Fruit fly (Drosophila melanogaster) whole organism, embryonic: ENCODE measurements around the gene ac.

Experiments
- Atf6 ChIP-seq: fragments of 200-800 bp; sonication (Bioruptor generic); IDR thresholded peaks from 2 replicates; pipeline ENCODE4 v1.3.6; 2022; ENCODE audit warnings: missing biosample characterization, missing genetic modification characterization
- Bteb2 ChIP-seq: fragments of 200-800 bp; sonication (Bioruptor generic); optimal IDR thresholded peaks from 2 replicates; lab custom pipeline; 2016; ENCODE audit warnings: missing biosample characterization, missing genetic modification characterization
- CG11695 ChIP-seq: fragments of 200-800 bp; sonication (Bioruptor generic); IDR thresholded peaks from 3 replicates; pipeline ENCODE4 v1.3.6; 2022; ENCODE audit warnings: missing biosample characterization, missing genetic modification characterization
- CG11696 ChIP-seq: fragments of 200-800 bp; sonication (Bioruptor generic); IDR thresholded peaks from 2 replicates; pipeline ENCODE4 v1.3.6; 2022; ENCODE audit warnings: missing biosample characterization, missing genetic modification characterization
- CG12299 ChIP-seq: fragments of 200-800 bp; sonication (Bioruptor generic); optimal IDR thresholded peaks from 2 replicates; lab custom pipeline; 2018; ENCODE audit warnings: missing biosample characterization, mild to moderate bottlenecking, missing genetic modification characterization
- CG12659 ChIP-seq: fragments of 200-800 bp; sonication (Bioruptor generic); optimal IDR thresholded peaks from 3 replicates; lab custom pipeline; 2017; ENCODE audit warnings: mild to moderate bottlenecking, missing biosample characterization, missing genetic modification reagents, missing genetic modification characterization
- CG12769 ChIP-seq: fragments of 200-800 bp; sonication (Bioruptor generic); optimal IDR thresholded peaks from 2 replicates; lab custom pipeline; 2019; ENCODE audit warnings: missing biosample characterization, mild to moderate bottlenecking, missing genetic modification characterization, moderate library complexity
- CG12942 ChIP-seq: fragments of 200-800 bp; sonication (Bioruptor generic); optimal IDR thresholded peaks from 3 replicates; lab custom pipeline; 2016; ENCODE audit warnings: missing biosample characterization, missing genetic modification characterization
- CG13296 ChIP-seq: fragments of 200-800 bp; sonication (Bioruptor generic); optimal IDR thresholded peaks from 3 replicates; lab custom pipeline; 2018; ENCODE audit warnings: missing biosample characterization, mild to moderate bottlenecking, missing genetic modification characterization
- CG13624 ChIP-seq: fragments of 200-800 bp; sonication (Bioruptor generic); optimal IDR thresholded peaks from 2 replicates; lab custom pipeline; 2016; ENCODE audit warnings: missing biosample characterization, missing genetic modification characterization
- CG14860 ChIP-seq: fragments of 200-800 bp; sonication (Bioruptor generic); IDR thresholded peaks from 3 replicates; pipeline ENCODE4 v1.3.6; 2022; ENCODE audit warnings: missing biosample characterization, missing genetic modification characterization; ENCODE audit not compliant: partially characterized antibody
- CG16813 ChIP-seq: fragments of 200-800 bp; sonication (Bioruptor generic); IDR thresholded peaks from 3 replicates; pipeline ENCODE4 v1.3.6; 2022; ENCODE audit warnings: missing biosample characterization, missing genetic modification characterization; ENCODE audit not compliant: partially characterized antibody
- CG17359 ChIP-seq: fragments of 200-800 bp; sonication (Bioruptor generic); optimal IDR thresholded peaks from 3 replicates; lab custom pipeline; 2018; ENCODE audit warnings: missing biosample characterization, mild to moderate bottlenecking, missing genetic modification characterization, moderate library complexity
- CG17912 ChIP-seq: fragments of 200-800 bp; sonication (Bioruptor generic); optimal IDR thresholded peaks from 2 replicates; lab custom pipeline; 2018; ENCODE audit warnings: missing biosample characterization, mild to moderate bottlenecking, missing genetic modification characterization
- CG2116 ChIP-seq: fragments of 200-800 bp; sonication (Bioruptor generic); optimal IDR thresholded peaks from 3 replicates; lab custom pipeline; 2018; ENCODE audit warnings: missing biosample characterization, mild to moderate bottlenecking, missing genetic modification characterization
- CG2120 ChIP-seq: fragments of 200-800 bp; sonication (Bioruptor generic); optimal IDR thresholded peaks from 3 replicates; lab custom pipeline; 2016; ENCODE audit warnings: missing biosample characterization, missing genetic modification characterization
- CG2678 ChIP-seq: fragments of 200-800 bp; sonication (Bioruptor generic); optimal IDR thresholded peaks from 3 replicates; lab custom pipeline; 2019; ENCODE audit warnings: missing biosample characterization, mild to moderate bottlenecking, missing genetic modification characterization, moderate library complexity
- CG2889 ChIP-seq: fragments of 200-800 bp; sonication (Bioruptor generic); IDR thresholded peaks from 3 replicates; pipeline ENCODE4 v1.3.6; 2022; ENCODE audit warnings: missing biosample characterization, missing genetic modification characterization
- CG30403 ChIP-seq: fragments of 200-800 bp; sonication (Bioruptor generic); optimal IDR thresholded peaks from 3 replicates; lab custom pipeline; 2016; ENCODE audit warnings: missing biosample characterization, missing genetic modification characterization
- CG31388 ChIP-seq: fragments of 200-800 bp; sonication (Bioruptor generic); optimal IDR thresholded peaks from 2 replicates; lab custom pipeline; 2016; ENCODE audit warnings: missing biosample characterization, missing genetic modification characterization
- CG3407 ChIP-seq: fragments of 200-800 bp; sonication (Bioruptor generic); optimal IDR thresholded peaks from 2 replicates; lab custom pipeline; 2018; ENCODE audit warnings: missing biosample characterization, mild to moderate bottlenecking, missing genetic modification characterization
- CG6854 ChIP-seq: fragments of 200-800 bp; sonication (Bioruptor generic); optimal IDR thresholded peaks from 3 replicates; lab custom pipeline; 2017; ENCODE audit warnings: missing biosample characterization, mild to moderate bottlenecking, missing genetic modification characterization
- CG7928 ChIP-seq: fragments of 200-800 bp; sonication (Bioruptor generic); optimal IDR thresholded peaks from 2 replicates; lab custom pipeline; 2017; ENCODE audit warnings: missing biosample characterization, mild to moderate bottlenecking, missing genetic modification characterization
- CG7963 ChIP-seq: fragments of 200-800 bp; sonication (Bioruptor generic); IDR thresholded peaks from 3 replicates; pipeline ENCODE4 v1.3.6; 2022; ENCODE audit warnings: missing biosample characterization, missing genetic modification characterization; ENCODE audit not compliant: partially characterized antibody
- CG8089 ChIP-seq: fragments of 200-800 bp; sonication (Bioruptor generic); optimal IDR thresholded peaks from 3 replicates; lab custom pipeline; 2016; ENCODE audit warnings: missing biosample characterization, missing genetic modification characterization
- CG8478 ChIP-seq: fragments of >200 bp; optimal IDR thresholded peaks from 2 replicates; lab custom pipeline; 2018
- CG8765 ChIP-seq: fragments of 200-800 bp; sonication (Bioruptor generic); IDR thresholded peaks from 2 replicates; pipeline ENCODE4 v1.3.6; 2022; ENCODE audit warnings: missing biosample characterization, missing genetic modification characterization
- CG8944 ChIP-seq: fragments of 200-800 bp; sonication (Bioruptor generic); optimal IDR thresholded peaks from 3 replicates; lab custom pipeline; 2016; ENCODE audit warnings: missing biosample characterization, missing genetic modification characterization
- CG9215 ChIP-seq: fragments of 200-800 bp; sonication (Bioruptor generic); IDR thresholded peaks from 2 replicates; pipeline ENCODE4 v1.3.6; 2022; ENCODE audit warnings: missing biosample characterization, missing genetic modification characterization
- Chrac-16 ChIP-seq: fragments of 200-800 bp; sonication (Bioruptor generic); optimal IDR thresholded peaks from 3 replicates; lab custom pipeline; 2016; ENCODE audit warnings: missing biosample characterization, missing genetic modification characterization
- Ets65A ChIP-seq: fragments of 200-800 bp; sonication (Bioruptor generic); peaks from one replicate; lab custom pipeline; 2016; ENCODE audit warnings: missing biosample characterization, missing genetic modification characterization
- H15 ChIP-seq: fragments of 200-800 bp; sonication (Bioruptor generic); IDR thresholded peaks from 3 replicates; pipeline ENCODE4 v1.3.6; 2022; ENCODE audit warnings: missing biosample characterization, missing genetic modification characterization
- HmgD ChIP-seq: fragments of 200-800 bp; sonication (Bioruptor generic); optimal IDR thresholded peaks from 3 replicates; lab custom pipeline; 2016; ENCODE audit warnings: missing biosample characterization, missing genetic modification characterization
- Nf-YB ChIP-seq: fragments of 200-800 bp; sonication (Bioruptor generic); optimal IDR thresholded peaks from 3 replicates; lab custom pipeline; 2019; ENCODE audit warnings: missing biosample characterization, mild to moderate bottlenecking, missing genetic modification characterization, moderate library complexity
- Sox102F ChIP-seq: fragments of 200-800 bp; sonication (Bioruptor generic); optimal IDR thresholded peaks from 2 replicates; lab custom pipeline; 2018; ENCODE audit warnings: missing biosample characterization, mild to moderate bottlenecking, missing genetic modification characterization, moderate library complexity
- ara ChIP-seq: fragments of 200-800 bp; sonication (Bioruptor generic); IDR thresholded peaks from 2 replicates; pipeline ENCODE4 v1.3.6; 2022; ENCODE audit warnings: missing biosample characterization, missing genetic modification characterization
- chm ChIP-seq: fragments of 200-800 bp; sonication (Bioruptor generic); IDR thresholded peaks from 2 replicates; pipeline ENCODE4 v1.3.6; 2022; ENCODE audit warnings: missing biosample characterization, missing genetic modification characterization
- dmrt11E ChIP-seq: fragments of 200-800 bp; sonication (Bioruptor generic); optimal IDR thresholded peaks from 3 replicates; lab custom pipeline; 2018; ENCODE audit warnings: missing biosample characterization, mild to moderate bottlenecking, missing genetic modification characterization, moderate library complexity
- fru ChIP-seq: fragments of >200 bp; optimal IDR thresholded peaks from 2 replicates; lab custom pipeline; 2017
- gem ChIP-seq: fragments of 200-800 bp; sonication (Bioruptor generic); optimal IDR thresholded peaks from 2 replicates; lab custom pipeline; 2019; ENCODE audit warnings: missing biosample characterization, mild to moderate bottlenecking, missing genetic modification characterization, moderate library complexity
- kah ChIP-seq: fragments of 200-800 bp; sonication (Bioruptor generic); optimal IDR thresholded peaks from 2 replicates; lab custom pipeline; 2018; ENCODE audit warnings: missing biosample characterization, mild to moderate bottlenecking, missing genetic modification characterization
- lab ChIP-seq: fragments of 200-800 bp; sonication (Bioruptor generic); optimal IDR thresholded peaks from 3 replicates; lab custom pipeline; 2017; ENCODE audit warnings: missing biosample characterization, missing genetic modification characterization, mild to moderate bottlenecking, moderate library complexity, missing genetic modification reagents
- maf-S ChIP-seq: fragments of 200-800 bp; sonication (Bioruptor generic); optimal IDR thresholded peaks from 2 replicates; lab custom pipeline; 2016; ENCODE audit warnings: missing biosample characterization, missing genetic modification characterization
- nerfin-2 ChIP-seq: fragments of 200-800 bp; sonication (Bioruptor generic); IDR thresholded peaks from 2 replicates; pipeline ENCODE4 v1.3.6; 2022; ENCODE audit warnings: missing biosample characterization, missing genetic modification characterization; ENCODE audit not compliant: partially characterized antibody
- otp ChIP-seq: fragments of 200-800 bp; sonication (Bioruptor generic); IDR thresholded peaks from 3 replicates; pipeline ENCODE4, ENCODE4 v1.3.6; 2022; ENCODE audit warnings: missing biosample characterization, missing genetic modification characterization
- pan ChIP-seq, 4 experiments: fragments of >200 bp in 3 of 4; fragments of 200-800 bp in 1 of 4; sonication (Bioruptor generic) in 1 of 4; optimal IDR thresholded peaks in 3 of 4; IDR thresholded peaks in 1 of 4; 2 replicates each; pipeline versions ENCODE4 v1.3.6 to Lab custom; 2017 to 2022; ENCODE audit warnings: missing biosample characterization in 2 of 4, missing genetic modification characterization in 2 of 4, mixed read lengths in 1 of 4
- sc ChIP-seq, 3 experiments: fragments of >200 bp in 2 of 3; fragments of 200-800 bp in 1 of 3; sonication (Bioruptor generic) in 1 of 3; optimal IDR thresholded peaks; 2 replicates in 2 of 3; 3 replicates in 1 of 3; lab custom pipeline; 2017; ENCODE audit warnings: mild to moderate bottlenecking in 1 of 3, missing biosample characterization in 1 of 3, missing genetic modification characterization in 1 of 3, missing genetic modification reagents in 1 of 3
- wdn ChIP-seq: fragments of 200-800 bp; sonication (Bioruptor generic); IDR thresholded peaks from 2 replicates; pipeline ENCODE4 v1.3.6; 2022; ENCODE audit warnings: missing biosample characterization, missing genetic modification characterization
- yki ChIP-seq: fragments of >200 bp; optimal IDR thresholded peaks from 3 replicates; lab custom pipeline; 2018
- zen ChIP-seq: fragments of 200-800 bp; sonication (Bioruptor generic); optimal IDR thresholded peaks from 3 replicates; lab custom pipeline; 2018; ENCODE audit warnings: missing biosample characterization, mild to moderate bottlenecking, missing genetic modification characterization, moderate library complexity

Gene ac

DNA sequence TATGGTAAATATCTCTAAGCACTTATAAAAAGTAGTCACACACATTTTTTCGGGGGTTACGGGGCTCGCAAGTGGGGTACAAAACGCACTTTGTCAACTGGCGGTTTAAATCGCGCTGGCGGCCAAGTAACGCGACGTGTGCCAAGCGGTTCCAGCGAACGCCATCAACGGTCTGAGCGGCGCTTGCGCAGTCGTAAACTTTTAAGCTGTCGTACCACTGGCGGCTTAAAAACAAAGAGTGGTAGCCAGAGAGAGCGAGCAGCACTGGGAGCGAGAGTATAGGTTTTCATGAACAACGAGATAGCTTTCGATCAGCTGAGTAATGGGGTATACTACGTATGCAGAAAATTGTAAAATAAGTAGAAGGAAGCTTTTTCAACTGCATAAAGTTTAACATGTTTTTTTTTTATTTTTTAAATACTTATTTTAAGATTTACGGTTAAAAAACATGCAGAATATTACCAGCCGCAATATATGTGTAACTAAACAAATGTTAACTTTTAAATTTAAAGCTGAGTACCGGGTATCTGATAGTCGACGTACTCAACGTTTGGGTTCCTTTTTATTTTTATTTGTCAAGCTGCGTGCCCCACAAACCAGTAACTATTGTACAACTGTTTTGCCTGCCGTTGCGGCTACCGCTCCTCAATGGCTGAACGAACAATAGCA lies 35.1 kb upstream of the ac start (continued):
- TF ChIP-seq nerfin-2 (GFP tag; lab: Robert Waterston, UW) (peak; percentile 46), CG7963 (GFP tag; lab: Robert Waterston, UW) (no peak; the same call in 2 of the 3 replicates), CG8089 (GFP tag; lab: Kevin White, UChicago) (no peak), kah (GFP tag; lab: Kevin White, UChicago) (no peak), CG2120 (GFP tag; lab: Kevin White, UChicago) (peak; percentile 23), CG8944 (no peak), CG6854 (GFP tag; lab: Kevin White, UChicago) (peak; percentile 43), dmrt11E (no peak), CG2116 (GFP tag; lab: Kevin White, UChicago) (no peak), CG2678 (tag; lab: Kevin White, UChicago) (peak; percentile 58), CG11696 (no peak), CG12299 (tag; lab: Kevin White, UChicago) (no peak), pan (optimal IDR thresholded peaks at IDR 0.05; lab: Kevin White, UChicago) (no peak), pan (GFP tag; optimal IDR thresholded peaks at IDR 0.05 in 1 of 2, IDR thresholded peaks at IDR 0.05 in 1 of 2) (peak in 1 of 2 experiments; percentile 30), fru (no peak), CG31388 (GFP tag; lab: Kevin White, UChicago) (no peak), CG14860 (GFP tag; lab: Robert Waterston, UW) (peak; percentile 59; the same call in 2 of the 3 replicates), gem (tag; lab: Kevin White, UChicago) (peak; percentile 66), CG12942 (GFP tag; lab: Kevin White, UChicago) (no peak), CG30403 (peak; percentile 43), H15 (GFP tag; lab: Robert Waterston, UW) (no peak), CG12769 (no peak), CG13624 (GFP tag; lab: Kevin White, UChicago) (peak; percentile 18), Chrac-16 (GFP tag; lab: Kevin White, UChicago) (no peak), otp (no peak), Sox102F (GFP tag; lab: Kevin White, UChicago) (peak; percentile 64), sc (optimal IDR thresholded peaks at IDR 0.05; lab: Kevin White, UChicago) (no peak), sc (GFP tag; optimal IDR thresholded peaks at IDR 0.05; lab: Kevin White, UChicago) (peak; percentile 67), CG7928 (GFP tag; lab: Kevin White, UChicago) (no peak), Ets65A (GFP tag; lab: Kevin White, UChicago) (no peak), CG13296 (no peak), CG2889 (GFP tag; lab: Robert Waterston, UW) (no peak), CG3407 (GFP tag; lab: Kevin White, UChicago) (no peak), CG11695 (GFP tag; lab: Robert Waterston, UW) (no peak), zen (tag; lab: Kevin White, UChicago) (no peak), yki (no peak), CG9215 (GFP tag; lab: Robert Waterston, UW) (no peak), CG8765 (GFP tag; lab: Robert Waterston, UW) (no peak), wdn (GFP tag; lab: Robert Waterston, UW) (no peak), Atf6 (GFP tag; lab: Robert Waterston, UW) (no peak), CG16813 (GFP tag; lab: Robert Waterston, UW) (no peak), CG12659 (no peak), CG17912 (no peak), CG8478 (no peak), Bteb2 (no peak), maf-S (GFP tag; lab: Kevin White, UChicago) (no peak), ara (GFP tag; lab: Robert Waterston, UW) (no peak), HmgD (GFP tag; lab: Kevin White, UChicago) (no peak), CG17359 (tag; lab: Kevin White, UChicago) (peak; percentile 45), chm (GFP tag; lab: Robert Waterston, UW) (no peak), lab (peak; percentile 50), Nf-YB (GFP tag; lab: Kevin White, UChicago) (no peak)
